Worm (Caenorhabditis elegans) whole organism, L4/young adult: ENCODE results near the gene nas-21.

Experiments
- W03F9.2 ChIP-seq: fragments of 150-350 bp; optimal IDR thresholded peaks from 2 replicates; lab custom pipeline; 2014; ENCODE audit warnings: missing biosample characterization, missing genetic modification characterization
- him-1 ChIP-seq: sonication (generic microtip); optimal IDR thresholded peaks from 2 replicates; lab custom pipeline; 2016; ENCODE audit warnings: missing genotype, missing genetic modification reagents, missing genetic modification characterization, missing compliant biosample characterization

- TF ChIP-seq him-1 (tag; lab: Kevin White, UChicago) (no peak), W03F9.2 (no peak)
Observed at ce11 chrV:11500980-11501379, 28.6 kb downstream of the nas-21 start.
